Fruit fly (Drosophila melanogaster) whole organism, wandering third instar larva: Measurements from ENCODE around the gene comm2.
A peak's percentile ranks its signal among the peaks of the same experiment; 100 is the strongest.

Experiments
- Abd-B ChIP-seq: fragments of >200 bp; optimal IDR thresholded peaks from 2 replicates; lab custom pipeline; 2017; ENCODE audit warnings: missing biosample characterization, missing genetic modification characterization
- CG32264 ChIP-seq: fragments of 200-800 bp; sonication (Bioruptor generic); optimal IDR thresholded peaks from 2 replicates; lab custom pipeline; 2016; ENCODE audit warnings: missing biosample characterization, missing genetic modification characterization
- CG9705 ChIP-seq: fragments of 200-800 bp; sonication (Bioruptor generic); optimal IDR thresholded peaks from 2 replicates; lab custom pipeline; 2018; ENCODE audit warnings: missing biosample characterization, mild to moderate bottlenecking, missing genetic modification characterization
- CrebA ChIP-seq: fragments of 200-800 bp; sonication (Bioruptor generic); optimal IDR thresholded peaks from 2 replicates; lab custom pipeline; 2016; ENCODE audit warnings: missing biosample characterization, mild to moderate bottlenecking, missing genetic modification characterization, borderline replicate concordance
- Dfd ChIP-seq: fragments of >200 bp; optimal IDR thresholded peaks from 2 replicates; lab custom pipeline; 2017; ENCODE audit warnings: missing biosample characterization, missing genetic modification characterization
- Dif ChIP-seq: fragments of 200-275, 200-300 bp; sonication (Bioruptor generic); optimal IDR thresholded peaks from 2 replicates; lab custom pipeline; 2018; ENCODE audit warnings: missing biosample characterization, missing genetic modification characterization; ENCODE audit not compliant: partially characterized antibody
- GATAd ChIP-seq: sonication (Bioruptor generic); optimal IDR thresholded peaks from 2 replicates; lab custom pipeline; 2016; ENCODE audit warnings: missing biosample characterization, missing genetic modification characterization
- HLH106 ChIP-seq: fragments of 200-800 bp; optimal IDR thresholded peaks from 3 replicates; lab custom pipeline; 2019; ENCODE audit warnings: missing biosample characterization, mild to moderate bottlenecking, missing genetic modification characterization, moderate library complexity
- Hnf4 ChIP-seq: fragments of 200-800 bp; sonication (Bioruptor generic); optimal IDR thresholded peaks from 2 replicates; lab custom pipeline; 2016; ENCODE audit warnings: missing biosample characterization, mild to moderate bottlenecking, missing genetic modification characterization
- Hr78 ChIP-seq: fragments of >200 bp; optimal IDR thresholded peaks from 2 replicates; lab custom pipeline; 2017; ENCODE audit warnings: missing biosample characterization, missing genetic modification characterization
- Hr83 ChIP-seq: fragments of 200-300 bp; sonication (Bioruptor generic); optimal IDR thresholded peaks from 2 replicates; lab custom pipeline; 2016; ENCODE audit warnings: missing biosample characterization, mild to moderate bottlenecking, missing genetic modification characterization, moderate library complexity; ENCODE audit not compliant: poor library complexity, severe bottlenecking
- Jra ChIP-seq: sonication (Bioruptor generic); optimal IDR thresholded peaks from 2 replicates; lab custom pipeline; 2016; ENCODE audit warnings: missing biosample characterization, missing genetic modification characterization
- Mio ChIP-seq: sonication (Bioruptor generic); optimal IDR thresholded peaks from 2 replicates; lab custom pipeline; 2016; ENCODE audit warnings: missing biosample characterization, missing genetic modification characterization
- Myc ChIP-seq: fragments of >200 bp; optimal IDR thresholded peaks from 2 replicates; lab custom pipeline; 2017
- N ChIP-seq: fragments of >200 bp; optimal IDR thresholded peaks from 2 replicates; lab custom pipeline; 2018; ENCODE audit warnings: missing biosample characterization, missing external identifiers, missing genetic modification characterization
- OdsH ChIP-seq: fragments of 200-800 bp; sonication (Bioruptor generic); optimal IDR thresholded peaks from 2 replicates; lab custom pipeline; 2016; ENCODE audit warnings: missing biosample characterization, mild to moderate bottlenecking, missing genetic modification characterization
- Rel ChIP-seq, 2 experiments: fragments of 200-800 bp; sonication (Bioruptor generic) in 1 of 2; optimal IDR thresholded peaks; 2 replicates in 1 of 2; 3 replicates in 1 of 2; lab custom pipeline; 2016 to 2019; ENCODE audit warnings: mild to moderate bottlenecking in 2 of 2, missing biosample characterization in 2 of 2, missing genetic modification characterization in 2 of 2, moderate library complexity in 1 of 2
- Sp1 ChIP-seq: fragments of 200-800 bp; sonication (Bioruptor generic); optimal IDR thresholded peaks from 3 replicates; lab custom pipeline; 2019; ENCODE audit warnings: missing biosample characterization, mild to moderate bottlenecking, missing genetic modification characterization, moderate library complexity
- Vsx2 ChIP-seq: fragments of 200-300, 225-300 bp; sonication (Bioruptor generic); optimal IDR thresholded peaks from 2 replicates; lab custom pipeline; 2018; ENCODE audit warnings: missing biosample characterization, missing genetic modification characterization; ENCODE audit not compliant: partially characterized antibody
- br ChIP-seq: fragments of 200-800 bp; sonication (Bioruptor generic); optimal IDR thresholded peaks from 2 replicates; lab custom pipeline; 2016; ENCODE audit warnings: missing biosample characterization, missing genetic modification characterization
- brk ChIP-seq: fragments of 200-800 bp; sonication (Bioruptor generic); optimal IDR thresholded peaks from 2 replicates; lab custom pipeline; 2016; ENCODE audit warnings: missing biosample characterization, mild to moderate bottlenecking, missing genetic modification characterization
- dl ChIP-seq, 2 experiments: fragments of 175-275, 200-275 bp in 1 of 2; fragments of 200-275 bp in 1 of 2; sonication (Bioruptor generic); optimal IDR thresholded peaks; lab custom pipeline; 2018; ENCODE audit warnings: mild to moderate bottlenecking in 2 of 2, missing biosample characterization in 2 of 2, missing genetic modification characterization in 2 of 2, moderate library complexity in 2 of 2; ENCODE audit not compliant: partially characterized antibody in 2 of 2, insufficient read depth in 1 of 2
- dsf ChIP-seq: sonication (Bioruptor generic); optimal IDR thresholded peaks from 2 replicates; lab custom pipeline; 2016; ENCODE audit warnings: missing biosample characterization, missing genetic modification characterization, borderline replicate concordance
- ey ChIP-seq: fragments of 200-800 bp; sonication (Bioruptor generic); optimal IDR thresholded peaks from 2 replicates; lab custom pipeline; 2016; ENCODE audit warnings: missing biosample characterization, missing genetic modification characterization
- foxo ChIP-seq, 2 experiments: fragments of 200-800 bp; sonication (Bioruptor generic); optimal IDR thresholded peaks; 2 replicates in 1 of 2; 3 replicates in 1 of 2; lab custom pipeline; 2016 to 2017; ENCODE audit warnings: missing biosample characterization in 2 of 2, missing genetic modification characterization in 2 of 2
- fru ChIP-seq: fragments of 200-800 bp; sonication (Bioruptor generic); optimal IDR thresholded peaks from 3 replicates; lab custom pipeline; 2016; ENCODE audit warnings: missing biosample characterization, mild to moderate bottlenecking, missing genetic modification characterization
- h ChIP-seq: fragments of 200-800 bp; sonication (Bioruptor generic); optimal IDR thresholded peaks from 3 replicates; lab custom pipeline; 2016; ENCODE audit warnings: missing biosample characterization, mild to moderate bottlenecking, missing genetic modification characterization
- jim ChIP-seq: fragments of 175-275, 200-325 bp; sonication (Bioruptor generic); optimal IDR thresholded peaks from 2 replicates; lab custom pipeline; 2016; ENCODE audit warnings: missing biosample characterization, mild to moderate bottlenecking, missing genetic modification characterization
- lola ChIP-seq: fragments of >200 bp; optimal IDR thresholded peaks from 2 replicates; lab custom pipeline; 2017; ENCODE audit warnings: missing biosample characterization, missing genetic modification characterization
- pan ChIP-seq: fragments of >200 bp; optimal IDR thresholded peaks from 2 replicates; lab custom pipeline; 2017
- psq ChIP-seq: fragments of 200-800 bp; sonication (Bioruptor generic); optimal IDR thresholded peaks from 3 replicates; lab custom pipeline; 2017; ENCODE audit warnings: missing biosample characterization, mild to moderate bottlenecking, missing genetic modification characterization, moderate library complexity
- rgr ChIP-seq: fragments of 200-800 bp; sonication (Bioruptor generic); optimal IDR thresholded peaks from 3 replicates; lab custom pipeline; 2016; ENCODE audit warnings: missing biosample characterization, mild to moderate bottlenecking, missing genetic modification characterization
- sage ChIP-seq: fragments of 200-800 bp; sonication (Bioruptor generic); optimal IDR thresholded peaks from 2 replicates; lab custom pipeline; 2016; ENCODE audit warnings: missing biosample characterization, mild to moderate bottlenecking, missing genetic modification characterization
- sv ChIP-seq: fragments of 200-800 bp; sonication (Bioruptor generic); optimal IDR thresholded peaks from 3 replicates; lab custom pipeline; 2016; ENCODE audit warnings: missing biosample characterization, missing genetic modification characterization
- tai ChIP-seq: sonication (Bioruptor generic); optimal IDR thresholded peaks from 2 replicates; lab custom pipeline; 2016; ENCODE audit warnings: missing biosample characterization, missing genetic modification characterization
- usp ChIP-seq: fragments of >200 bp; optimal IDR thresholded peaks from 2 replicates; lab custom pipeline; 2017; ENCODE audit warnings: missing biosample characterization, missing genetic modification characterization
- woc ChIP-seq: sonication (Bioruptor generic); optimal IDR thresholded peaks from 2 replicates; lab custom pipeline; 2016; ENCODE audit warnings: missing biosample characterization, mild to moderate bottlenecking, missing genetic modification characterization

The comm2 gene

DNA sequence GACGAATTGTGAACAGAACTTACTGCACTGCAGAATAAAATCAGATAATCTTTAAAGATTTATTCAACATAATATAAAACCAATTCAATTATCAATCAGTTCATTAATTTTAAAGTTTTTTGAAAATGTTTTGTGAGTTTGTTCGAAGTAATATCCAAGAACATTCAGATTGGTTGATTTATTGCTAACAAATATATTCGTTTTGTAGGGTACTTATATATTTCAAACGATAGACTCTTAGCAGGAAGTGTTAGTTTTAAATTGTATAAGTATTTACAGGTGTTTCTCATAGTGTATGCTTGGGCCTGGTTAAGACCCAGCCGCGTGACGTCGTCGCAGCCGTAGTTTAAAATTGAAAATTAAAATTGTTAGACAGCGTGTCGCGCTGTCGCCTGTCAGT lies 8.9 kb upstream of the comm2 start:
- TF ChIP-seq Hr78 (GFP tag; lab: Kevin White, UChicago) (no peak), fru (GFP tag; lab: Kevin White, UChicago) (no peak), CrebA (GFP tag; lab: Kevin White, UChicago) (no peak), GATAd (no peak), tai (GFP tag; lab: Kevin White, UChicago) (no peak), N (GFP tag; lab: Kevin White, UChicago) (no peak), dl (GFP tag; optimal IDR thresholded peaks at IDR 0.05; lab: Kevin White, UChicago; ENCODE audit: insufficient read depth in 1 of 2, partially characterized antibody in 2 of 2) (no peak), HLH106 (tag; lab: Kevin White, UChicago) (no peak), Jra (GFP tag; lab: Kevin White, UChicago) (no peak), Rel (GFP tag; optimal IDR thresholded peaks at IDR 0.05; lab: Kevin White, UChicago) (no peak), Rel (tag; optimal IDR thresholded peaks at IDR 0.05; lab: Kevin White, UChicago) (no peak), Abd-B (GFP tag; lab: Kevin White, UChicago) (no peak), dsf (no peak), Sp1 (GFP tag; lab: Kevin White, UChicago) (no peak), brk (GFP tag; lab: Kevin White, UChicago) (no peak), Vsx2 (GFP tag; lab: Kevin White, UChicago) (no peak), usp (GFP tag; lab: Kevin White, UChicago) (no peak), Dfd (no peak)

DNA sequence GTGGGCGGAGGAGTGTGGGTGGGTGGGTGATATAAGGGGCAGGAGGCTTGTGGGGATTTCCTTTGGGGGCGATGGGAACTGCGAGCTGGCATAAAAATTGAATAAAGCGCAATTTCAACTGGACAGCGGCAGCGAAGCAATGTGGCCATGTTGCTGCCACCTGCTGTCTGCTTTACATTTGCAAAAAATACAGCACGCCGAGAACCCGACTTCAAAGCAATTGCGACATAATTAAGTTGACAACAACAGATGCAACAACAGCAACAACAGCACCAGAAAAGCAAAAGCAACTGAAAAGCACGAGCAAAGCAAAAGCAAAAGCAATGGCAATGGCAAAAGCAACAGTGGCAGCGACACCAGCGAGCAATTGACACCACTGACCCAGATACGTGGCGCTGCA lies 8.5 kb upstream of the comm2 start:
- TF ChIP-seq Jra (GFP tag; lab: Kevin White, UChicago) = no peak
- TF ChIP-seq psq (GFP tag; lab: Kevin White, UChicago) = no peak
- TF ChIP-seq lola (GFP tag; lab: Kevin White, UChicago) = no peak
- no peak for TF ChIP-seq rgr (GFP tag; lab: Kevin White, UChicago)
- TF ChIP-seq CG9705 (GFP tag; lab: Kevin White, UChicago) = no peak
- TF ChIP-seq h (GFP tag; lab: Kevin White, UChicago) = no peak
- TF ChIP-seq CrebA (GFP tag; lab: Kevin White, UChicago) = no peak
- no peak for TF ChIP-seq tai (GFP tag; lab: Kevin White, UChicago)
- no peak for TF ChIP-seq Rel (GFP tag; optimal IDR thresholded peaks at IDR 0.05; lab: Kevin White, UChicago)
- TF ChIP-seq Rel (tag; optimal IDR thresholded peaks at IDR 0.05; lab: Kevin White, UChicago) = no peak
- no peak for TF ChIP-seq Hnf4

- TF ChIP-seq ey (GFP tag; lab: Kevin White, UChicago) (no peak), tai (GFP tag; lab: Kevin White, UChicago) (no peak), HLH106 (tag; lab: Kevin White, UChicago) (no peak), Jra (GFP tag; lab: Kevin White, UChicago) (no peak), usp (GFP tag; lab: Kevin White, UChicago) (no peak), Hnf4 (no peak), Hr83 (GFP tag; lab: Kevin White, UChicago) (no peak), pan (lab: Kevin White, UChicago) (no peak), brk (GFP tag; lab: Kevin White, UChicago) (no peak), sv (GFP tag; lab: Kevin White, UChicago) (no peak)
Observed at dm6 chr3L:15706199-15706598, 6.5 kb upstream of the comm2 start.

DNA sequence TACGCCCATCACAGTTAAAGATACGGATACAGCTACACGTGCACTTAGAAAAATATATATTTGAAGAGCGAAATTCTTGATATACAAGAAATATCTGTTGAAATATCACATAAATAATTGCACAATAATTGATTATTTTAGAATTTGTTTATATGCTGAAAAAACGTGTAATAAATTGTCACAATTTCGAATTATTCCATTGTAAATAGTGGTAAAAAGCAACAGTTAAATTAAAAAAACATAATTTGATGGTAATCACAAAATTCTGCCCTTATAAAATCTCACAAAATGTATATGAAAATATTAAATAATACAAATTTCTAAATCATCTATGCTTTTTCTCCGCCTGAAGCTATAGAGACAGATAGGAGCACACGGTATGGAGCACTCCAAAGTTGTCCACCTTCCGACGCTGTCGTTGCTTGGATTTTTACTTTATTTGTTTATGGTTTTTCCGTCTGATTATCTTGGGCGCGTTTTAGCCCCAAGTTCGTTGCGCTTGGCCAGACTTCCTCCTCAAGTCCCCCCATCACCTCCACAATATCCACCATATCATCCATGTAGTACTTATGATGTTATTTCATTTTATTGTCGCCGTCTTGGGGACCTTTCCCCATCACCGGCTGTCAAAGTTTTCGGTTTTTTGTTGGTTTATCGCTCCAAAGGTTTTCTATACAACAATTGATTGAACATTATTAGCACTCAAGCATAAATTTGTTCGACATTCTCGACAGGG lies 4.8 kb upstream of the comm2 start:
- TF ChIP-seq Vsx2 (GFP tag; lab: Kevin White, UChicago) (no peak), foxo (GFP tag; optimal IDR thresholded peaks at IDR 0.05; lab: Kevin White, UChicago) (peak in 1 of 2 experiments; percentile 18), ey (GFP tag; lab: Kevin White, UChicago) (no peak), CrebA (GFP tag; lab: Kevin White, UChicago) (no peak), woc (no peak), br (GFP tag; lab: Kevin White, UChicago) (no peak), GATAd (no peak), sv (GFP tag; lab: Kevin White, UChicago) (peak; percentile 16), jim (no peak), lola (GFP tag; lab: Kevin White, UChicago) (no peak), Rel (GFP tag; optimal IDR thresholded peaks at IDR 0.05; lab: Kevin White, UChicago) (no peak), Rel (tag; optimal IDR thresholded peaks at IDR 0.05; lab: Kevin White, UChicago) (no peak), rgr (GFP tag; lab: Kevin White, UChicago) (no peak), dsf (no peak), Sp1 (GFP tag; lab: Kevin White, UChicago) (peak; percentile 7), psq (GFP tag; lab: Kevin White, UChicago) (peak; percentile 24), Dfd (no peak), Hr78 (GFP tag; lab: Kevin White, UChicago) (no peak), Abd-B (GFP tag; lab: Kevin White, UChicago) (no peak), Myc (no peak), CG32264 (GFP tag; lab: Kevin White, UChicago) (no peak), Mio (GFP tag; lab: Kevin White, UChicago) (no peak), fru (GFP tag; lab: Kevin White, UChicago) (no peak), sage (GFP tag; lab: Kevin White, UChicago) (no peak), dl (GFP tag; optimal IDR thresholded peaks at IDR 0.05; lab: Kevin White, UChicago; ENCODE audit: insufficient read depth in 1 of 2, partially characterized antibody in 2 of 2) (no peak), brk (GFP tag; lab: Kevin White, UChicago) (no peak), OdsH (peak; percentile 48), Dif (no peak), usp (GFP tag; lab: Kevin White, UChicago) (no peak), N (GFP tag; lab: Kevin White, UChicago) (no peak), Hr83 (GFP tag; lab: Kevin White, UChicago) (no peak), h (GFP tag; lab: Kevin White, UChicago) (peak; percentile 2)
